Worm (Caenorhabditis elegans) whole organism, mixed stage, embryonic: ENCODE results near the gene ZC196.3.

Experiments used
- ceh-43 ChIP-seq: fragments of 200-800 bp; sonication (Bioruptor generic); optimal IDR thresholded peaks from 2 replicates; lab custom pipeline; 2018; ENCODE audit warnings: mild to moderate bottlenecking, missing genetic modification characterization, moderate library complexity, missing compliant biosample characterization
- ces-1 ChIP-seq: fragments of 150-350 bp; optimal IDR thresholded peaks from 2 replicates; lab custom pipeline; 2014; ENCODE audit warnings: missing biosample characterization, missing genetic modification reagents, missing genetic modification characterization
- flh-1 ChIP-seq: fragments of 200-800 bp; sonication (Bioruptor generic); optimal IDR thresholded peaks from 2 replicates; lab custom pipeline; 2018; ENCODE audit warnings: mild to moderate bottlenecking, missing genetic modification characterization, moderate library complexity, missing compliant biosample characterization
- ham-2 ChIP-seq: fragments of 200-800 bp; sonication (Bioruptor generic); optimal IDR thresholded peaks from 2 replicates; lab custom pipeline; 2018; ENCODE audit warnings: mild to moderate bottlenecking, missing genetic modification characterization, missing compliant biosample characterization
- lin-13 ChIP-seq: fragments of 150-350 bp; optimal IDR thresholded peaks from 2 replicates; lab custom pipeline; 2014; ENCODE audit warnings: missing biosample characterization, missing genetic modification characterization
- mab-5 ChIP-seq: fragments of 150-350 bp; optimal IDR thresholded peaks from 2 replicates; lab custom pipeline; 2014; ENCODE audit warnings: missing biosample characterization, missing genetic modification characterization
- sptf-1 ChIP-seq: sonication (generic microtip); optimal IDR thresholded peaks from 2 replicates; lab custom pipeline; 2017; ENCODE audit warnings: mild to moderate bottlenecking, missing genetic modification characterization, moderate library complexity, missing compliant biosample characterization

DNA sequence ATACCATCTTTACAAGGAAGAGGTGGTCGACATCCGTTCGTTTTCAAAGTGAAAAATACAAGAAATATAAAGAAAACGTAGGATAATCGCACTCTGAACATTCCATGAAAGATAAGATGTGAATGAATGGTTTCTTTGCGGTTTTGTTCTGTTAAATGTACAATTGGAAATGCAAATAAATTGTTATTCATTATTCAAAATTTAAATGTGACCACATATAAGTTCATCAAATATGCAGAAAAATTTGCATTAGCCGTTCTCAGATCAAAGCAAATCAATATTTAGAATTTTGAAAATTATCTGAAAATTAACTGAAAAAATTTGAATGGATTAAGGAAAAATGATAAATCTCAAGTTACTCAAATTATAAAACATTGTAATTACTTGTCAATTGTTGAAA is 24.6 kb upstream of the ZC196.3 start, which contains the start of gene ZC178.2:
- TF ChIP-seq ces-1 (GFP tag; lab: Kevin White, UChicago) = no peak
- TF ChIP-seq ham-2 (GFP tag; lab: Kevin White, UChicago) = no peak
- no peak for TF ChIP-seq flh-1 (GFP tag; lab: Kevin White, UChicago)
- no peak for TF ChIP-seq mab-5 (tag; lab: Kevin White, UChicago)
- TF ChIP-seq lin-13 (tag; lab: Kevin White, UChicago) = no peak
- TF ChIP-seq sptf-1 (tag; lab: Kevin White, UChicago) = no peak
- no peak for TF ChIP-seq ceh-43 (GFP tag; lab: Kevin White, UChicago)
